Worm (Caenorhabditis elegans) whole organism, late embryonic: Measurements from ENCODE around the gene deg-1.

Experiments
- ama-1 ChIP-seq: fragments of 150-350 bp; optimal IDR thresholded peaks from 2 replicates; lab custom pipeline; 2014
- hlh-6 ChIP-seq: sonication (generic microtip); optimal IDR thresholded peaks from 2 replicates; lab custom pipeline; 2016; ENCODE audit warnings: missing genotype, missing genetic modification characterization, missing compliant biosample characterization
- lim-6 ChIP-seq: sonication (generic microtip); optimal IDR thresholded peaks from 2 replicates; lab custom pipeline; 2016; ENCODE audit warnings: missing genetic modification characterization, missing compliant biosample characterization
- pha-4 ChIP-seq: fragments of 150-350 bp; optimal IDR thresholded peaks from 2 replicates; lab custom pipeline; 2018; ENCODE audit warnings: missing biosample characterization, missing genetic modification reagents, missing genetic modification characterization
- pqm-1 ChIP-seq: sonication (generic microtip); optimal IDR thresholded peaks from 2 replicates; lab custom pipeline; 2016; ENCODE audit warnings: missing genetic modification characterization, missing compliant biosample characterization
- pros-1 ChIP-seq: fragments of 150-350 bp; optimal IDR thresholded peaks from 2 replicates; lab custom pipeline; 2014; ENCODE audit warnings: missing biosample characterization, missing genetic modification reagents, missing genetic modification characterization
- tbx-2 ChIP-seq: sonication (generic microtip); optimal IDR thresholded peaks from 2 replicates; lab custom pipeline; 2016; ENCODE audit warnings: missing genetic modification characterization, missing compliant biosample characterization
- unc-55 ChIP-seq: sonication (generic microtip); optimal IDR thresholded peaks from 2 replicates; lab custom pipeline; 2017; ENCODE audit warnings: missing biosample characterization, missing genetic modification reagents, missing genetic modification characterization
- unc-86 ChIP-seq: sonication (generic microtip); optimal IDR thresholded peaks from 2 replicates; lab custom pipeline; 2016; ENCODE audit warnings: missing genetic modification characterization, missing compliant biosample characterization

DNA sequence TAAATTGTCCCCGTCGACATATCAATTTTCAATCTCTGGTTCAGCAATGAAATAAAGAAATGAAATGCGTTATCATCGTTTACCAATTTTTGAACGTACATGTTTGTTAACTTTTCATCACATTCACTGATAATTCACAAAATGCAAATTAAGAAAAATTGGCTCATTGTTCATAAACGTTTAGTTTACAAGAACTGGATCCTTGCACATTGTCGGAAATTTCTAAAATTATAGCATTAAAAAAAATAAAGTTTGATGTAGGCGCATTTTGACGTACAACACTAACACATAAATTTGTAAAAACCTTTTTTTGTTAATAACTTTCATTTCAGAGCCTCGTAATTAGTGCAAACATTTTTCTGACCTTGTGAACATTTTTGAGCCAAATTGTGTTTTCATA, 46.8 kb downstream of the deg-1 start, which contains the start of gene gpx-7:
- TF ChIP-seq ama-1 (no peak), lim-6 (tag; lab: Kevin White, UChicago) (no peak), unc-55 (GFP tag; lab: Kevin White, UChicago) (no peak), pros-1 (no peak), pqm-1 (no peak), unc-86 (tag; lab: Kevin White, UChicago) (no peak), pha-4 (tag; lab: Kevin White, UChicago) (no peak), tbx-2 (tag; lab: Kevin White, UChicago) (no peak), hlh-6 (tag; lab: Kevin White, UChicago) (no peak)
